Worm (Caenorhabditis elegans) whole organism, L4 larva: ENCODE measurements around the gene F26G1.5.

Experiments used
- F10B5.3 ChIP-seq: sonication (generic microtip); optimal IDR thresholded peaks from 2 replicates; lab custom pipeline; 2016; ENCODE audit warnings: mild to moderate bottlenecking, missing genetic modification characterization, missing compliant biosample characterization
- R02D3.7 ChIP-seq: fragments of 150-350 bp; sonication (generic microtip); optimal IDR thresholded peaks from 3 replicates; lab custom pipeline; 2014; ENCODE audit warnings: missing biosample characterization, missing genetic modification characterization
- T26A8.4 ChIP-seq: fragments of 200-800 bp; sonication (Bioruptor generic); IDR thresholded peaks from 2 replicates; pipeline ENCODE4 v1.3.6; 2022; ENCODE audit warnings: missing genetic modification characterization, missing compliant biosample characterization
- Y105C5A.15 ChIP-seq: fragments of 200-800 bp; sonication (Bioruptor generic); IDR thresholded peaks from 2 replicates; pipeline ENCODE4 v1.3.6; 2022; ENCODE audit warnings: missing genetic modification characterization, missing compliant biosample characterization
- Y5F2A.4 ChIP-seq: fragments of 200-800 bp; sonication (Bioruptor generic); optimal IDR thresholded peaks from 2 replicates; lab custom pipeline; 2018; ENCODE audit warnings: mild to moderate bottlenecking, missing genetic modification characterization, missing compliant biosample characterization
- aha-1 ChIP-seq: fragments of 150-350 bp; peaks from one replicate; lab custom pipeline; 2014; ENCODE audit warnings: missing biosample characterization, missing genetic modification characterization
- aly-2 ChIP-seq: sonication (generic microtip); optimal IDR thresholded peaks from 2 replicates; lab custom pipeline; 2018; ENCODE audit warnings: missing biosample characterization, missing genetic modification characterization
- ceh-32 ChIP-seq: sonication (generic microtip); optimal IDR thresholded peaks from 2 replicates; lab custom pipeline; 2016; ENCODE audit warnings: mild to moderate bottlenecking, missing genetic modification characterization, missing compliant biosample characterization; ENCODE audit not compliant: poor library complexity
- ceh-62 ChIP-seq: sonication (generic microtip); optimal IDR thresholded peaks from 2 replicates; lab custom pipeline; 2017; ENCODE audit warnings: missing biosample characterization, missing genetic modification characterization
- daf-12 ChIP-seq: fragments of 150-350 bp; optimal IDR thresholded peaks from 2 replicates; lab custom pipeline; 2014; ENCODE audit warnings: missing biosample characterization, missing genetic modification reagents, missing genetic modification characterization
- daf-19 ChIP-seq: fragments of 200-800 bp; sonication (Bioruptor generic); conservative IDR thresholded peaks from 2 replicates; pipeline ENCODE4 v1.3.6; 2022; ENCODE audit warnings: missing genetic modification characterization, missing compliant biosample characterization
- dmd-6 ChIP-seq: fragments of 200-800 bp; sonication (Bioruptor generic); IDR thresholded peaks from 2 replicates; pipeline ENCODE4 v1.3.6; 2022; ENCODE audit warnings: missing genetic modification reagents, missing genetic modification characterization, missing compliant biosample characterization
- egl-27 ChIP-seq: sonication (generic microtip); optimal IDR thresholded peaks from 3 replicates; lab custom pipeline; 2017; ENCODE audit warnings: missing biosample characterization, missing genetic modification reagents, missing genetic modification characterization
- egl-43 ChIP-seq: fragments of 200-800 bp; sonication (Bioruptor generic); IDR thresholded peaks from 2 replicates; pipeline ENCODE4 v1.3.6; 2022; ENCODE audit warnings: missing genetic modification reagents, missing genetic modification characterization, missing compliant biosample characterization
- fos-1 ChIP-seq: fragments of 150-350 bp; optimal IDR thresholded peaks from 2 replicates; lab custom pipeline; 2014; ENCODE audit warnings: missing biosample characterization, missing genetic modification characterization
- gei-8 ChIP-seq: fragments of 200-800 bp; sonication (Bioruptor generic); optimal IDR thresholded peaks from 2 replicates; lab custom pipeline; 2018; ENCODE audit warnings: mild to moderate bottlenecking, missing genetic modification characterization, missing compliant biosample characterization
- hlh-11 ChIP-seq: fragments of 200-800 bp; sonication (Bioruptor generic); optimal IDR thresholded peaks from 2 replicates; lab custom pipeline; 2018; ENCODE audit warnings: mild to moderate bottlenecking, missing genetic modification characterization, missing compliant biosample characterization
- jun-1 ChIP-seq: fragments of 150-350 bp; optimal IDR thresholded peaks from 2 replicates; lab custom pipeline; 2014; ENCODE audit warnings: missing biosample characterization, missing genetic modification reagents, missing genetic modification characterization
- lin-38 ChIP-seq: fragments of 200-800 bp; sonication (Bioruptor generic); IDR thresholded peaks from 2 replicates; pipeline ENCODE4 v1.3.6; 2022; ENCODE audit warnings: missing genetic modification reagents, missing genetic modification characterization, missing compliant biosample characterization
- lir-3 ChIP-seq: sonication (generic microtip); optimal IDR thresholded peaks from 2 replicates; lab custom pipeline; 2016; ENCODE audit warnings: mild to moderate bottlenecking, missing genetic modification characterization, missing compliant biosample characterization
- lsy-2 ChIP-seq, 2 experiments: fragments of 150-350 bp in 1 of 2; sonication (generic microtip) in 1 of 2; optimal IDR thresholded peaks; 2 replicates each; lab custom pipeline; 2014 to 2017; ENCODE audit warnings: missing biosample characterization in 2 of 2, missing genetic modification characterization in 2 of 2
- mdl-1 ChIP-seq, 2 experiments: fragments of 150-350 bp in 1 of 2; sonication (generic microtip) in 1 of 2; optimal IDR thresholded peaks; 2 replicates each; lab custom pipeline; 2014 to 2017; ENCODE audit warnings: missing biosample characterization in 2 of 2, missing genetic modification characterization in 2 of 2
- mxl-2 ChIP-seq: fragments of 200-800 bp; sonication (Bioruptor generic); conservative IDR thresholded peaks from 2 replicates; pipeline ENCODE4 v1.3.6; 2022; ENCODE audit warnings: missing genetic modification reagents, missing genetic modification characterization, missing compliant biosample characterization
- nhr-28 ChIP-seq: fragments of 150-350 bp; optimal IDR thresholded peaks from 2 replicates; lab custom pipeline; 2014; ENCODE audit warnings: missing biosample characterization, missing genetic modification characterization
- nhr-77 ChIP-seq: fragments of 150-350 bp; optimal IDR thresholded peaks from 2 replicates; lab custom pipeline; 2014; ENCODE audit warnings: missing biosample characterization, missing genetic modification characterization
- rbr-2 ChIP-seq: sonication (generic microtip); optimal IDR thresholded peaks from 2 replicates; lab custom pipeline; 2016; ENCODE audit warnings: missing genotype, missing genetic modification characterization, missing compliant biosample characterization
- sdz-12 ChIP-seq: fragments of 200-800 bp; sonication (Bioruptor generic); optimal IDR thresholded peaks from 2 replicates; lab custom pipeline; 2018; ENCODE audit warnings: mild to moderate bottlenecking, missing genetic modification characterization, missing compliant biosample characterization
- set-16 ChIP-seq: fragments of 200-800 bp; sonication (Bioruptor generic); IDR thresholded peaks from 2 replicates; pipeline ENCODE4 v1.3.6; 2022; ENCODE audit warnings: missing genetic modification reagents, missing genetic modification characterization, missing compliant biosample characterization
- snpc-1.2 ChIP-seq: fragments of 200-800 bp; sonication (Bioruptor generic); IDR thresholded peaks from 2 replicates; pipeline ENCODE4 v1.3.6; 2022; ENCODE audit warnings: missing genetic modification reagents, missing genetic modification characterization, missing compliant biosample characterization
- unc-130 ChIP-seq: sonication (generic microtip); optimal IDR thresholded peaks from 2 replicates; lab custom pipeline; 2016; ENCODE audit warnings: missing genetic modification reagents, missing genetic modification characterization, missing compliant biosample characterization
- unc-39 ChIP-seq: sonication (generic microtip); optimal IDR thresholded peaks from 2 replicates; lab custom pipeline; 2017; ENCODE audit warnings: missing biosample characterization, missing genetic modification characterization
- unc-62 ChIP-seq, 3 experiments: fragments of 150-350 bp in 1 of 3; sonication (generic microtip); optimal IDR thresholded peaks in 2 of 3; peaks in 1 of 3; 1 replicate in 1 of 3; 2 replicates in 2 of 3; lab custom pipeline; 2014 to 2017; ENCODE audit warnings: missing biosample characterization in 3 of 3, missing genetic modification characterization in 3 of 3, missing genetic modification reagents in 3 of 3, missing genotype in 1 of 3
- zfp-2 ChIP-seq: sonication (generic microtip); optimal IDR thresholded peaks from 2 replicates; lab custom pipeline; 2016; ENCODE audit warnings: mild to moderate bottlenecking, missing genetic modification characterization, missing compliant biosample characterization
- zfp-3 ChIP-seq: fragments of 200-800 bp; sonication (Bioruptor generic); conservative IDR thresholded peaks from 2 replicates; pipeline ENCODE4 v1.3.6; 2022; ENCODE audit warnings: missing genetic modification reagents, missing genetic modification characterization, missing compliant biosample characterization
- zip-11 ChIP-seq: fragments of 200-800 bp; sonication (Bioruptor generic); IDR thresholded peaks from 2 replicates; pipeline ENCODE4 v1.3.6; 2022; ENCODE audit warnings: missing genetic modification characterization, missing compliant biosample characterization
- zip-2 ChIP-seq: fragments of 150-350 bp; optimal IDR thresholded peaks from 2 replicates; lab custom pipeline; 2014; ENCODE audit warnings: missing biosample characterization, missing genetic modification characterization
- ztf-11 ChIP-seq: fragments of 150-350 bp; optimal IDR thresholded peaks from 2 replicates; lab custom pipeline; 2014; ENCODE audit warnings: missing biosample characterization, missing genetic modification characterization

The F26G1.5 gene

DNA sequence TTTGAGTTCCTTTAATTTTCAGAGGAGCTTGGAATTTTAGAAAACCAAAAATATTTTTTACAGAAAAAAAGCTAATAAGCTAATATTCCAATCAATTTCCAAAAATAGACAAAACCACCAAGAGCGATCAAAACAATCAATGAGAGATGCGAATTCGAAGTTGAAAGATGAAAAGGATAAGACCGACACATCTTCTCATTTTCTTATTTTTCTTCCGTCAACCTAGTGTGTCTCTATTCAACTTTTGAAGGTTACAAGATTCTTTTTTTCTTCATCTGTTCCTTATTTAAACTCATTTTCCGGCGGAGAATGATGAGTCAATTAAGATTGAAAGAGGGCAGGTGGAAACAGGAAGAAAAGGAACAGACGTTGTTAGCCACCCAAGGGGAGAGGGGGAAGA is 3.6 kb downstream of the F26G1.5 start:
- TF ChIP-seq zfp-2 (tag; lab: Kevin White, UChicago), result no peak
- peak in 1 of 2 experiments; percentile 28 for TF ChIP-seq unc-62 (GFP tag; optimal IDR thresholded peaks at IDR 0.05 in 1 of 2; lab: Kevin White, UChicago)
- no peak for TF ChIP-seq unc-62 (tag; optimal IDR thresholded peaks at IDR 0.05; lab: Kevin White, UChicago)

DNA sequence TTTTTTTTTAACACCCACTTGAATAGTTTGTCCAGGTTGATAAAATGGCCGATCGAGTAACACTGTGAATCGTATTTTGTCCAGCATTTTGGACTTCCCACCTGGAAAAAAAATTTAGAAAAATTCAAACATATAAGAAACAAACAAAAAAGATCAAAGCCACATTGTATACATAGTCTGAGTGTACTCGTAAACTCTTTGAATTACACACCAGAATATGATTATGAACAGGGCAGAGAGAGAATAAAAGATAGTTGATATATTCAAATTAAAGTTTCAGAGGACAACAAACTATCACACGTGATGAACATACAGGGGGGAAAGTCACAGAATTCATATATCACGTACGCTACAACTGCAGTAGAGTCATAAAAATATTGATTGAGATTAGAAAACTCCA is 4.9 kb downstream of the F26G1.5 start, which contains the start of gene ttm-2:
ttm-2 (minus strand) TSS at position 101 of the 400 bp plus-strand sequence.
- TF ChIP-seq Y105C5A.15 (GFP tag; lab: Robert Waterston, UW) (no peak), sdz-12 (GFP tag; lab: Kevin White, UChicago) (no peak), jun-1 (tag; lab: Kevin White, UChicago) (no peak), ztf-11 (tag; lab: Kevin White, UChicago) (no peak), Y5F2A.4 (GFP tag; lab: Kevin White, UChicago) (no peak), ceh-62 (no peak), unc-39 (no peak), rbr-2 (no peak), R02D3.7 (no peak), egl-27 (tag; lab: Kevin White, UChicago) (no peak), unc-62 (GFP tag; optimal IDR thresholded peaks at IDR 0.05 in 1 of 2; lab: Kevin White, UChicago) (no peak), unc-62 (tag; optimal IDR thresholded peaks at IDR 0.05; lab: Kevin White, UChicago) (no peak), lin-38 (GFP tag; lab: Robert Waterston, UW) (no peak), daf-19 (GFP tag; lab: Robert Waterston, UW) (no peak), zfp-2 (tag; lab: Kevin White, UChicago) (no peak), nhr-77 (tag; lab: Kevin White, UChicago) (no peak), mxl-2 (no peak), daf-12 (no peak), lir-3 (tag; lab: Kevin White, UChicago) (no peak), set-16 (GFP tag; lab: Robert Waterston, UW) (no peak)

DNA sequence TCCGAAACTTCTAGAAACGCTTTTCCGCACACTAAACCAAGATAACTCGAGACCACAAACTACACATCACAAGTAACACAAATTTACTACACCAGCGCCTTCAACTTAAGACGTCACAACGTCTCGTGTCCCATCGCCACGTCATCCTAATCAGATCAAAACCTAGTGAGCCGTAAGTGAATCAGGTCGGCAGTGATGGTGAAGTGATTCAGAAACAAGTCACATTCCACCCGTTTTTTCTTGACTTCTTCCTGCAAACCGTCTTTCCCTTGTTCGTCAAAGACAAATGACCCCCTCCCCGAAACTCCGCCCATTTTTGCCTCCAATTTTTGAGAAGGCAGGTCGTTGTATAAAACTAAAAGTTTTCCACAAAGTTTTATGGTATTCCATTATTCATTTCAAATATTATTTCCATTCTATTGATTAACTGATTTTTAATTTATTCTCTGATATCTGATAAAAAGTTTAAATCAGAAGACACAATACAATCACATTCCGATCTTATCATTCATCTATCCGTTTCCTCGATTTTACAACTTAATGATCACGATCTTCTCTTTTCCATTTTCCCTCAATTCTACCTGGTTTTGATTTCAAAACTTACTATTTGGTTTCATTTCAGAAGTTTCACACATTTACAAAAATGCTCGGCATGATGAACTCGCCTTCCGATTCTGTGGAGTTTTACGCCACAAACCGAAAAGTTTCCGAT is 8.5 kb downstream of the F26G1.5 start, which contains the start of gene F26G1.2:
F26G1.2 (plus strand) TSS at position 508 of the 712 bp plus-strand sequence.
- no peak for TF ChIP-seq hlh-11 (tag; lab: Kevin White, UChicago)
- no peak for TF ChIP-seq Y105C5A.15 (GFP tag; lab: Robert Waterston, UW)
- no peak for TF ChIP-seq snpc-1.2 (GFP tag; lab: Robert Waterston, UW)
- TF ChIP-seq sdz-12 (GFP tag; lab: Kevin White, UChicago), result no peak
- TF ChIP-seq zfp-3 (GFP tag; lab: Robert Waterston, UW), result no peak
- no peak for TF ChIP-seq unc-130 (GFP tag; lab: Kevin White, UChicago)
- TF ChIP-seq zip-2 (tag; lab: Kevin White, UChicago), result no peak
- no peak for TF ChIP-seq nhr-77 (tag; lab: Kevin White, UChicago)
- TF ChIP-seq T26A8.4, result no peak
- TF ChIP-seq aha-1, result peak; percentile 69
- peak; percentile 57 for TF ChIP-seq nhr-28 (tag; lab: Kevin White, UChicago)
- peak; percentile 15; the same call in 1 of the 2 replicates for TF ChIP-seq egl-43 (GFP tag; lab: Robert Waterston, UW)
- TF ChIP-seq ceh-32 (tag; lab: Kevin White, UChicago), result no peak
- TF ChIP-seq R02D3.7, result no peak
- no peak for TF ChIP-seq aly-2 (tag; lab: Kevin White, UChicago)
- TF ChIP-seq F10B5.3 (tag; lab: Kevin White, UChicago), result no peak
- TF ChIP-seq mdl-1 (tag; optimal IDR thresholded peaks at IDR 0.05; lab: Kevin White, UChicago), result no peak
- no peak for TF ChIP-seq gei-8 (GFP tag; lab: Kevin White, UChicago)
- TF ChIP-seq lsy-2 (tag; optimal IDR thresholded peaks at IDR 0.05; lab: Kevin White, UChicago), result no peak
- TF ChIP-seq fos-1 (tag; lab: Kevin White, UChicago), result no peak
- TF ChIP-seq zip-11 (GFP tag; lab: Robert Waterston, UW), result no peak
- no peak for TF ChIP-seq dmd-6 (GFP tag; lab: Robert Waterston, UW)
- TF ChIP-seq, all 104 proteins: peak for 3
